Fruit fly (Drosophila melanogaster) whole organism, embryonic: Measurements from ENCODE around the gene Patr-1.

Experiments
- ATbp ChIP-seq: fragments of 200-800 bp; sonication (Bioruptor generic); optimal IDR thresholded peaks from 2 replicates; lab custom pipeline; 2017; ENCODE audit warnings: missing biosample characterization, mild to moderate bottlenecking, missing genetic modification characterization, missing genetic modification reagents
- CG1024 ChIP-seq: fragments of 200-800 bp; sonication (Bioruptor generic); IDR thresholded peaks from 2 replicates; pipeline ENCODE4 v1.3.6; 2022; ENCODE audit warnings: missing biosample characterization, missing genetic modification characterization
- CG10565 ChIP-seq: fragments of 200-800 bp; sonication (Bioruptor generic); optimal IDR thresholded peaks from 3 replicates; lab custom pipeline; 2016; ENCODE audit warnings: missing biosample characterization, mild to moderate bottlenecking, missing genetic modification characterization
- CG15011 ChIP-seq: fragments of 200-800 bp; sonication (Bioruptor generic); optimal IDR thresholded peaks from 3 replicates; lab custom pipeline; 2018; ENCODE audit warnings: missing biosample characterization, mild to moderate bottlenecking, missing genetic modification characterization
- CG15514 ChIP-seq: fragments of 200-800 bp; sonication (Bioruptor generic); optimal IDR thresholded peaks from 3 replicates; lab custom pipeline; 2017; ENCODE audit warnings: missing biosample characterization, missing genetic modification characterization, mild to moderate bottlenecking, moderate library complexity, missing genetic modification reagents
- CG15696 ChIP-seq: fragments of 200-800 bp; sonication (Bioruptor generic); optimal IDR thresholded peaks from 2 replicates; lab custom pipeline; 2019; ENCODE audit warnings: missing biosample characterization, mild to moderate bottlenecking, missing genetic modification characterization, moderate library complexity
- CG17361 ChIP-seq: fragments of 200-800 bp; sonication (Bioruptor generic); IDR thresholded peaks from 3 replicates; pipeline ENCODE4 v1.3.6; 2022; ENCODE audit warnings: missing biosample characterization, missing genetic modification characterization
- CG2678 ChIP-seq: fragments of 200-800 bp; sonication (Bioruptor generic); optimal IDR thresholded peaks from 3 replicates; lab custom pipeline; 2019; ENCODE audit warnings: missing biosample characterization, mild to moderate bottlenecking, missing genetic modification characterization, moderate library complexity
- CG2889 ChIP-seq: fragments of 200-800 bp; sonication (Bioruptor generic); IDR thresholded peaks from 3 replicates; pipeline ENCODE4 v1.3.6; 2022; ENCODE audit warnings: missing biosample characterization, missing genetic modification characterization
- CG3163 ChIP-seq: fragments of 200-800 bp; sonication (Bioruptor generic); optimal IDR thresholded peaks from 3 replicates; lab custom pipeline; 2016; ENCODE audit warnings: missing biosample characterization, missing genetic modification characterization
- CG34422 ChIP-seq: fragments of 200-800 bp; sonication (Bioruptor generic); IDR thresholded peaks from 3 replicates; pipeline ENCODE4 v1.3.6; 2022; ENCODE audit warnings: missing biosample characterization, missing genetic modification characterization
- CG4404 ChIP-seq: fragments of 200-800 bp; sonication (Bioruptor generic); IDR thresholded peaks from 2 replicates; pipeline ENCODE4 v1.3.6; 2022; ENCODE audit warnings: missing biosample characterization, missing genetic modification characterization
- CG6654 ChIP-seq: fragments of 200-800 bp; sonication (Bioruptor generic); optimal IDR thresholded peaks from 2 replicates; lab custom pipeline; 2017; ENCODE audit warnings: missing biosample characterization, mild to moderate bottlenecking, missing genetic modification characterization
- CG6683 ChIP-seq: fragments of 200-800 bp; sonication (Bioruptor generic); optimal IDR thresholded peaks from 2 replicates; lab custom pipeline; 2017; ENCODE audit warnings: missing biosample characterization, mild to moderate bottlenecking, missing genetic modification characterization, missing genetic modification reagents
- CG6765 ChIP-seq: fragments of 200-800 bp; sonication (Bioruptor generic); optimal IDR thresholded peaks from 3 replicates; lab custom pipeline; 2017; ENCODE audit warnings: missing biosample characterization, mild to moderate bottlenecking, missing genetic modification characterization
- CG9215 ChIP-seq: fragments of 200-800 bp; sonication (Bioruptor generic); IDR thresholded peaks from 2 replicates; pipeline ENCODE4 v1.3.6; 2022; ENCODE audit warnings: missing biosample characterization, missing genetic modification characterization
- CHES-1-like ChIP-seq: fragments of 200-800 bp; sonication (Bioruptor generic); optimal IDR thresholded peaks from 2 replicates; lab custom pipeline; 2016; ENCODE audit warnings: missing biosample characterization, missing genetic modification characterization
- Dfd ChIP-seq, 2 experiments: fragments of >200 bp; optimal IDR thresholded peaks; 2 replicates each; lab custom pipeline; 2017; ENCODE audit warnings: missing biosample characterization in 2 of 2, missing genetic modification characterization in 2 of 2
- Drgx ChIP-seq: fragments of 200-800 bp; sonication (Bioruptor generic); IDR thresholded peaks from 2 replicates; pipeline ENCODE4 v1.3.6; 2022; ENCODE audit warnings: missing biosample characterization, missing genetic modification characterization
- Ets65A ChIP-seq: fragments of 200-800 bp; sonication (Bioruptor generic); peaks from one replicate; lab custom pipeline; 2016; ENCODE audit warnings: missing biosample characterization, missing genetic modification characterization
- HHEX ChIP-seq: fragments of 200-800 bp; sonication (Bioruptor generic); optimal IDR thresholded peaks from 3 replicates; lab custom pipeline; 2017; ENCODE audit warnings: missing biosample characterization, mild to moderate bottlenecking, missing genetic modification characterization, missing genetic modification reagents
- Hr78 ChIP-seq, 2 experiments: fragments of 200-800 bp in 1 of 2; fragments of >200 bp in 1 of 2; sonication (Bioruptor generic) in 1 of 2; optimal IDR thresholded peaks; 2 replicates each; lab custom pipeline; 2017 to 2019; ENCODE audit warnings: missing biosample characterization in 2 of 2, missing genetic modification characterization in 2 of 2, mild to moderate bottlenecking in 1 of 2, moderate library complexity in 1 of 2
- Mes4 ChIP-seq: fragments of 200-800 bp; sonication (Bioruptor generic); optimal IDR thresholded peaks from 2 replicates; lab custom pipeline; 2016; ENCODE audit warnings: missing biosample characterization, missing genetic modification characterization
- NC2β ChIP-seq: fragments of 200-800 bp; sonication (Bioruptor generic); optimal IDR thresholded peaks from 2 replicates; lab custom pipeline; 2016; ENCODE audit warnings: missing biosample characterization, missing genetic modification characterization
- Nf-YC ChIP-seq: fragments of 200-800 bp; optimal IDR thresholded peaks from 3 replicates; lab custom pipeline; 2019; ENCODE audit warnings: missing biosample characterization, mild to moderate bottlenecking, missing genetic modification characterization, moderate library complexity
- Opbp ChIP-seq: fragments of 200-800 bp; sonication (Bioruptor generic); IDR thresholded peaks from 3 replicates; pipeline ENCODE4 v1.3.6; 2022; ENCODE audit warnings: missing biosample characterization, missing genetic modification characterization; ENCODE audit not compliant: partially characterized antibody
- PHDP ChIP-seq: fragments of 200-800 bp; sonication (Bioruptor generic); optimal IDR thresholded peaks from 3 replicates; lab custom pipeline; 2018; ENCODE audit warnings: missing biosample characterization, mild to moderate bottlenecking, missing genetic modification characterization, moderate library complexity
- Ptx1 ChIP-seq: fragments of 200-800 bp; sonication (Bioruptor generic); IDR thresholded peaks from 2 replicates; pipeline ENCODE4 v1.3.6; 2022; ENCODE audit warnings: missing biosample characterization, missing genetic modification characterization
- Spps ChIP-seq: fragments of 200-800 bp; sonication (Bioruptor generic); optimal IDR thresholded peaks from 2 replicates; lab custom pipeline; 2018; ENCODE audit warnings: missing biosample characterization, mild to moderate bottlenecking, missing genetic modification characterization
- Sry-β ChIP-seq: fragments of 200-800 bp; sonication (Bioruptor generic); optimal IDR thresholded peaks from 2 replicates; lab custom pipeline; 2018; ENCODE audit warnings: missing biosample characterization, mild to moderate bottlenecking, missing genetic modification characterization, moderate library complexity
- ara ChIP-seq: fragments of 200-800 bp; sonication (Bioruptor generic); IDR thresholded peaks from 2 replicates; pipeline ENCODE4 v1.3.6; 2022; ENCODE audit warnings: missing biosample characterization, missing genetic modification characterization
- az2 ChIP-seq: fragments of 200-800 bp; sonication (Bioruptor generic); optimal IDR thresholded peaks from 3 replicates; lab custom pipeline; 2016; ENCODE audit warnings: missing biosample characterization, missing genetic modification characterization
- br ChIP-seq: fragments of >200 bp; optimal IDR thresholded peaks from 2 replicates; lab custom pipeline; 2017
- cato ChIP-seq: fragments of 200-800 bp; sonication (Bioruptor generic); optimal IDR thresholded peaks from 2 replicates; lab custom pipeline; 2016; ENCODE audit warnings: missing biosample characterization, missing genetic modification characterization, borderline replicate concordance
- caup ChIP-seq: fragments of 200-800 bp; sonication (Bioruptor generic); optimal IDR thresholded peaks from 3 replicates; lab custom pipeline; 2017; ENCODE audit warnings: missing biosample characterization, mild to moderate bottlenecking, missing genetic modification characterization, moderate library complexity; ENCODE audit not compliant: severe bottlenecking
- chm ChIP-seq: fragments of 200-800 bp; sonication (Bioruptor generic); IDR thresholded peaks from 2 replicates; pipeline ENCODE4 v1.3.6; 2022; ENCODE audit warnings: missing biosample characterization, missing genetic modification characterization
- dan ChIP-seq: fragments of 200-800 bp; sonication (Bioruptor generic); IDR thresholded peaks from 2 replicates; pipeline ENCODE4 v1.3.6; 2022; ENCODE audit warnings: missing biosample characterization, missing genetic modification characterization
- dpn ChIP-seq, 2 experiments: fragments of 200-800 bp; sonication (Bioruptor generic); optimal IDR thresholded peaks; 3 replicates each; lab custom pipeline; 2016; ENCODE audit warnings: missing biosample characterization in 2 of 2, missing genetic modification characterization in 2 of 2
- eyg ChIP-seq: fragments of 200-800 bp; sonication (Bioruptor generic); optimal IDR thresholded peaks from 3 replicates; lab custom pipeline; 2016; ENCODE audit warnings: missing biosample characterization, missing genetic modification characterization
- fd102C ChIP-seq: fragments of 200-800 bp; sonication (Bioruptor generic); optimal IDR thresholded peaks from 2 replicates; lab custom pipeline; 2018; ENCODE audit warnings: missing biosample characterization, mild to moderate bottlenecking, missing genetic modification characterization, moderate library complexity
- gem ChIP-seq: fragments of 200-800 bp; sonication (Bioruptor generic); optimal IDR thresholded peaks from 2 replicates; lab custom pipeline; 2019; ENCODE audit warnings: missing biosample characterization, mild to moderate bottlenecking, missing genetic modification characterization, moderate library complexity
- gt ChIP-seq: fragments of 200-800 bp; sonication (Bioruptor generic); IDR thresholded peaks from 2 replicates; pipeline ENCODE4 v1.3.6; 2022; ENCODE audit warnings: missing biosample characterization, missing genetic modification characterization
- inv ChIP-seq: fragments of 200-800 bp; sonication (Bioruptor generic); IDR thresholded peaks from 2 replicates; pipeline ENCODE4 v1.3.6; 2022; ENCODE audit warnings: missing biosample characterization, missing genetic modification characterization; ENCODE audit not compliant: partially characterized antibody
- jumu ChIP-seq: fragments of 200-800 bp; sonication (Bioruptor generic); optimal IDR thresholded peaks from 3 replicates; lab custom pipeline; 2016; ENCODE audit warnings: missing biosample characterization, missing genetic modification characterization
- maf-S ChIP-seq: fragments of 200-800 bp; sonication (Bioruptor generic); optimal IDR thresholded peaks from 2 replicates; lab custom pipeline; 2016; ENCODE audit warnings: missing biosample characterization, missing genetic modification characterization
- ro ChIP-seq: fragments of 200-800 bp; sonication (Bioruptor generic); IDR thresholded peaks from 2 replicates; pipeline ENCODE4 v1.3.6; 2022; ENCODE audit warnings: missing biosample characterization, missing genetic modification characterization
- salm ChIP-seq: fragments of 200-800 bp; sonication (Bioruptor generic); optimal IDR thresholded peaks from 2 replicates; lab custom pipeline; 2018; ENCODE audit warnings: missing biosample characterization, mild to moderate bottlenecking, missing genetic modification characterization
- vvl ChIP-seq: fragments of 200-800 bp; sonication (Bioruptor generic); IDR thresholded peaks from 2 replicates; pipeline ENCODE4 v1.3.6; 2022; ENCODE audit warnings: missing biosample characterization, missing genetic modification characterization
- zen ChIP-seq: fragments of 200-800 bp; sonication (Bioruptor generic); optimal IDR thresholded peaks from 3 replicates; lab custom pipeline; 2018; ENCODE audit warnings: missing biosample characterization, mild to moderate bottlenecking, missing genetic modification characterization, moderate library complexity

The Patr-1 gene

DNA sequence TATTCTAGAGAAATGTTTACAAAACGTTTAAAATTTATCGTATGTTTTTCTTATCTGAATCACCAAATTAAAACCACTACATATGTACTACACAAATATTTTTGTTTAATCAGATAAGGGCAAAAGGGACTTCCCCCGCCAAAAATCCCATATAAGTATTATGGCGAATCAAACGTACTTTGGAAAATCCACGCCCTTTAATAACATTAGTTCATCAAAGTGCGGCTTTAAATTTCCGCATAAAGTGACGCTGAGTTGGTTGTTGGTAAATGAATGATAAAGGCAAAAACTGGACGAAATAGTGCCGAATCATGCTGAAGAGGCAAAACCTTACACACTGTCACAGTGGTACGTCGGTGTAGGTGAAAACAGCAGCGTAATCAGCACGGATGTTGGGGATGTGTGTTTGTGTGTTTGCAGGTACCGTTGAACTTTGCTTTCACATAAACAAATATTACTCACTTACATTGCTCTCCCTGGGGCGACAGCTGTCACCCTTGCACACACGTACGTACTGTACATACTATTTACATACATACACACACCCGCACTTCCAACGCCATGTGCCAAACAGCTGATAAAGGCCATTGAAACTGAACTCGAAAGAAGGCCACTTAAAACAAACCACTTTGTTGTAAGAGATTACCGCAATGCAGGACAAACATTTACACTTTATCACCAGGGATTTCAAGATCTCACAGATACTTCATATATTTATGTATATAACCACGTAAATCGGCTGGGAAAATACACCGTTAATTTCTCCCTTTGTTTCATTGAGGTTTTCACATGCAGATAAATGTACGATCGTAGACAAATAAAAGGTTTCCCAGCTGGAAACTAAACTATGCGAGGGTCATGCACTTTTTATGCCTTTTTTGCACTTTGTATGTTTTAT lies 35.8 kb downstream of the Patr-1 start (continued):
- TF ChIP-seq az2 (no peak), CG15514 (GFP tag; lab: Kevin White, UChicago) (no peak), jumu (GFP tag; lab: Kevin White, UChicago) (no peak), CG17361 (GFP tag; lab: Robert Waterston, UW) (no peak), Dfd (GFP tag; optimal IDR thresholded peaks at IDR 0.05; lab: Kevin White, UChicago) (no peak), CG6683 (peak; percentile 3), vvl (GFP tag; lab: Robert Waterston, UW) (peak; percentile 21; the same call in 1 of the 2 replicates), Sry-β (GFP tag; lab: Kevin White, UChicago) (no peak), CG15696 (tag; lab: Kevin White, UChicago) (peak; percentile 27), CG34422 (GFP tag; lab: Robert Waterston, UW) (peak; percentile 57; the same call in 1 of the 3 replicates), ro (GFP tag; lab: Robert Waterston, UW) (no peak), CG6765 (GFP tag; lab: Kevin White, UChicago) (no peak), ATbp (GFP tag; lab: Kevin White, UChicago) (peak; percentile 30), CG2889 (GFP tag; lab: Robert Waterston, UW) (no peak), CG4404 (GFP tag; lab: Robert Waterston, UW) (no peak), Hr78 (GFP tag; optimal IDR thresholded peaks at IDR 0.05; lab: Kevin White, UChicago) (peak in 1 of 2 experiments; percentile 83), CG6654 (GFP tag; lab: Kevin White, UChicago) (no peak), Ets65A (GFP tag; lab: Kevin White, UChicago) (no peak), Drgx (peak; percentile 21; the same call in 1 of the 2 replicates), gem (tag; lab: Kevin White, UChicago) (no peak), zen (tag; lab: Kevin White, UChicago) (no peak), Mes4 (GFP tag; lab: Kevin White, UChicago) (no peak), caup (GFP tag; lab: Kevin White, UChicago) (no peak), Nf-YC (tag; lab: Kevin White, UChicago) (no peak), Opbp (GFP tag; lab: Robert Waterston, UW) (no peak), fd102C (GFP tag; lab: Kevin White, UChicago) (peak; percentile 62), CG3163 (GFP tag; lab: Kevin White, UChicago) (no peak), CG2678 (tag; lab: Kevin White, UChicago) (no peak), PHDP (tag; lab: Kevin White, UChicago) (no peak), Spps (no peak), chm (GFP tag; lab: Robert Waterston, UW) (peak; percentile 51; the same call in 1 of the 2 replicates), dpn (GFP tag; optimal IDR thresholded peaks at IDR 0.05; lab: Kevin White, UChicago) (no peak), gt (GFP tag; lab: Robert Waterston, UW) (no peak), HHEX (GFP tag; lab: Kevin White, UChicago) (no peak), br (lab: Kevin White, UChicago) (no peak), cato (GFP tag; lab: Kevin White, UChicago) (no peak), dan (GFP tag; lab: Robert Waterston, UW) (no peak), CG15011 (GFP tag; lab: Kevin White, UChicago) (peak; percentile 26), Ptx1 (GFP tag; lab: Robert Waterston, UW) (no peak), CG10565 (no peak), CHES-1-like (GFP tag; lab: Kevin White, UChicago) (no peak), CG1024 (no peak; the same call in 1 of the 2 replicates), CG9215 (GFP tag; lab: Robert Waterston, UW) (no peak), maf-S (GFP tag; lab: Kevin White, UChicago) (no peak), eyg (GFP tag; lab: Kevin White, UChicago) (no peak), NC2β (no peak), ara (no peak), salm (tag; lab: Kevin White, UChicago) (no peak), inv (GFP tag; lab: Robert Waterston, UW) (no peak)
